Fruit fly (Drosophila melanogaster): Measurements from ENCODE around the gene CG6073.

dm6 chr3R:26188708-26189107, at the start of gene CG6073:
- TF ChIP-seq usp (GFP tag; optimal IDR thresholded peaks at IDR 0.05) = no peak
- no peak for TF ChIP-seq pan (optimal IDR thresholded peaks at IDR 0.05)
- TF ChIP-seq psq (GFP tag; optimal IDR thresholded peaks at IDR 0.05) = no peak
- peak in 1 of 2 experiments; percentile 20 for TF ChIP-seq dl (GFP tag; optimal IDR thresholded peaks at IDR 0.05; ENCODE audit: insufficient read depth in 1 of 2, partially characterized antibody in 2 of 2)
- TF ChIP-seq Dif (GFP tag; optimal IDR thresholded peaks at IDR 0.05; ENCODE audit: partially characterized antibody) = peak; percentile 90
- TF ChIP-seq dmrt93B (GFP tag; optimal IDR thresholded peaks at IDR 0.05) = peak; percentile 8
- TF ChIP-seq rgr (GFP tag; optimal IDR thresholded peaks at IDR 0.05) = peak; percentile 6
- peak; percentile 41 for TF ChIP-seq Vsx2 (GFP tag; optimal IDR thresholded peaks at IDR 0.05; ENCODE audit: partially characterized antibody)
- no peak for TF ChIP-seq Dfd (GFP tag; optimal IDR thresholded peaks at IDR 0.05)
- no peak for TF ChIP-seq h (GFP tag; optimal IDR thresholded peaks at IDR 0.05)
- TF ChIP-seq lola (GFP tag; optimal IDR thresholded peaks at IDR 0.05) = no peak
- TF ChIP-seq CG32264 (GFP tag; optimal IDR thresholded peaks at IDR 0.05) = no peak
- TF ChIP-seq Hr78 (GFP tag; optimal IDR thresholded peaks at IDR 0.05) = no peak
- TF ChIP-seq br (GFP tag; optimal IDR thresholded peaks at IDR 0.05) = no peak
